Worm (Caenorhabditis elegans) whole organism, midembryonic: ENCODE results near the gene hog-1.

Experiments
- flt-1 ChIP-seq: fragments of 200-800 bp; sonication (Bioruptor generic); IDR thresholded peaks from 2 replicates; pipeline ENCODE4 v1.3.6; 2022; ENCODE audit warnings: missing genetic modification characterization, missing compliant biosample characterization
- klf-2 ChIP-seq: fragments of 200-800 bp; sonication (Bioruptor generic); conservative IDR thresholded peaks from 2 replicates; pipeline ENCODE4 v1.3.6; 2022; ENCODE audit warnings: missing genetic modification reagents, missing genetic modification characterization, missing compliant biosample characterization
- med-1 ChIP-seq: sonication (generic microtip); optimal IDR thresholded peaks from 2 replicates; lab custom pipeline; 2017; ENCODE audit warnings: missing genetic modification characterization, mild to moderate bottlenecking, missing compliant biosample characterization, antibody characterized with exemption, missing genetic modification reagents; ENCODE audit not compliant: insufficient read depth
- tab-1 ChIP-seq: fragments of 200-800 bp; sonication (Bioruptor generic); IDR thresholded peaks from 2 replicates; pipeline ENCODE4 v1.3.6; 2022; ENCODE audit warnings: missing genetic modification characterization, missing compliant biosample characterization
- ztf-23 ChIP-seq: fragments of 200-800 bp; sonication (Bioruptor generic); IDR thresholded peaks from 2 replicates; pipeline ENCODE4 v1.3.6; 2022; ENCODE audit warnings: missing genetic modification reagents, missing genetic modification characterization, missing compliant biosample characterization

DNA sequence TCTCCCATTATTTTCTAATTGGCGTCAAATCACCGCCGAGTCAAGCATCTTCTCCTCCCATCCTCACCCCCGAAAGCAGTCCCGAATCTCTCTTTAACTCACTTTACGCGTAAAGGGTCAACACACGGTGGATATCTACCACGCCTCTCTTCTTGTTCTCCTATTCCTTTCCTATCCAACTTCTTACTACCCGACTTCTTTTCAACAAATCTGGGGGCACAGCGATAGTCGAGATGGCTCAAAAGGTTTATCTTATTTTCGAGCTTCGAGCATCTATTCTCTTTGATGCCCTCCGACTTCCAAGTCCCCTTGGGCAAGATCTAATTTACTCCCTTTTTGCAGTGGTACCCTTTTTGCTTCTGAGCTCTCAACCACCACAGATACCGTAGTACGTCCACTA is 5.1 kb upstream of the hog-1 start:
- TF ChIP-seq med-1 (no peak), flt-1 (GFP tag; lab: Robert Waterston, UW) (no peak), ztf-23 (GFP tag; lab: Robert Waterston, UW) (no peak), tab-1 (GFP tag; lab: Robert Waterston, UW) (no peak), klf-2 (GFP tag; lab: Robert Waterston, UW) (no peak)
